Worm (Caenorhabditis elegans) whole organism, young adult: ENCODE results near the gene srv-29.
A peak's percentile ranks its signal among the peaks of the same experiment; 100 is the strongest.

Experiments used
- F37B4.10 ChIP-seq: fragments of 200-800 bp; sonication (Bioruptor generic); IDR thresholded peaks from 2 replicates; pipeline ENCODE4 v1.3.6; 2022; ENCODE audit warnings: missing genetic modification characterization, missing compliant biosample characterization
- F39B2.1 ChIP-seq: fragments of 200-800 bp; sonication (Bioruptor generic); IDR thresholded peaks from 2 replicates; pipeline ENCODE4 v1.3.6; 2022; ENCODE audit warnings: missing genetic modification reagents, missing genetic modification characterization, missing compliant biosample characterization
- T07F8.4 ChIP-seq: sonication (generic microtip); optimal IDR thresholded peaks from 2 replicates; lab custom pipeline; 2016; ENCODE audit warnings: mild to moderate bottlenecking, missing genetic modification characterization, moderate library complexity, missing compliant biosample characterization
- aptf-2 ChIP-seq: fragments of 200-800 bp; sonication (Bioruptor generic); conservative IDR thresholded peaks from 2 replicates; pipeline ENCODE4 v1.3.6; 2022; ENCODE audit warnings: missing genetic modification reagents, missing genetic modification characterization, missing compliant biosample characterization
- athp-1 ChIP-seq: sonication (generic microtip); optimal IDR thresholded peaks from 2 replicates; lab custom pipeline; 2017; ENCODE audit warnings: mild to moderate bottlenecking, missing genetic modification characterization, missing compliant biosample characterization
- attf-6 ChIP-seq: fragments of 200-800 bp; sonication (Bioruptor generic); IDR thresholded peaks from 2 replicates; pipeline ENCODE4 v1.3.6; 2022; ENCODE audit warnings: missing genetic modification reagents, missing genetic modification characterization, missing compliant biosample characterization
- bed-2 ChIP-seq: fragments of 200-800 bp; sonication (Bioruptor generic); IDR thresholded peaks from 2 replicates; pipeline ENCODE4 v1.3.6; 2022; ENCODE audit warnings: missing genetic modification reagents, missing genetic modification characterization, missing compliant biosample characterization
- ceh-79 ChIP-seq: sonication (generic microtip); optimal IDR thresholded peaks from 2 replicates; lab custom pipeline; 2017; ENCODE audit warnings: mild to moderate bottlenecking, missing genetic modification characterization, missing compliant biosample characterization
- chd-7 ChIP-seq: sonication (generic microtip); optimal IDR thresholded peaks from 2 replicates; lab custom pipeline; 2016; ENCODE audit warnings: mild to moderate bottlenecking, missing genetic modification characterization, moderate library complexity, missing compliant biosample characterization
- egl-44 ChIP-seq: fragments of 200-800 bp; sonication (Bioruptor generic); IDR thresholded peaks from 2 replicates; pipeline ENCODE4 v1.3.6; 2022; ENCODE audit warnings: missing genetic modification reagents, missing genetic modification characterization, missing compliant biosample characterization
- hsf-1 ChIP-seq: fragments of 200-800 bp; sonication (Bioruptor generic); IDR thresholded peaks from 2 replicates; pipeline ENCODE4 v1.3.6; 2022; ENCODE audit warnings: missing genetic modification reagents, missing genetic modification characterization, missing compliant biosample characterization
- lin-40 ChIP-seq: sonication (generic microtip); optimal IDR thresholded peaks from 2 replicates; lab custom pipeline; 2016; ENCODE audit warnings: missing genetic modification characterization, mild to moderate bottlenecking, missing compliant biosample characterization, missing genotype, missing genetic modification reagents
- lsl-1 ChIP-seq: fragments of 200-800 bp; sonication (Bioruptor generic); optimal IDR thresholded peaks from 2 replicates; lab custom pipeline; 2018; ENCODE audit warnings: mild to moderate bottlenecking, missing genetic modification characterization, moderate library complexity, missing compliant biosample characterization
- madf-6 ChIP-seq: fragments of 200-800 bp; sonication (Bioruptor generic); IDR thresholded peaks from 2 replicates; pipeline ENCODE4 v1.3.6; 2022; ENCODE audit warnings: missing genetic modification reagents, missing genetic modification characterization, missing compliant biosample characterization
- nfya-2 ChIP-seq: fragments of 200-800 bp; sonication (Bioruptor generic); IDR thresholded peaks from 2 replicates; pipeline ENCODE4 v1.3.6; 2022; ENCODE audit warnings: missing genetic modification reagents, missing genetic modification characterization, missing compliant biosample characterization
- nfyb-1 ChIP-seq: fragments of 200-800 bp; sonication (Bioruptor generic); IDR thresholded peaks from 2 replicates; pipeline ENCODE4 v1.3.6; 2022; ENCODE audit warnings: missing genetic modification reagents, missing genetic modification characterization, missing compliant biosample characterization
- nhr-80 ChIP-seq: sonication (generic microtip); optimal IDR thresholded peaks from 2 replicates; lab custom pipeline; 2016; ENCODE audit warnings: missing genetic modification characterization, missing compliant biosample characterization
- sdz-38 ChIP-seq: sonication (generic microtip); optimal IDR thresholded peaks from 2 replicates; lab custom pipeline; 2016; ENCODE audit warnings: missing genotype, missing genetic modification characterization, missing compliant biosample characterization
- snpc-1.1 ChIP-seq: sonication (generic microtip); optimal IDR thresholded peaks from 2 replicates; lab custom pipeline; 2017; ENCODE audit warnings: missing genetic modification characterization, mild to moderate bottlenecking, missing compliant biosample characterization, antibody characterized with exemption, moderate library complexity, missing genotype, missing genetic modification reagents; ENCODE audit not compliant: insufficient read depth
- snpc-4 ChIP-seq, 5 experiments: fragments of 150-350 bp in 1 of 5; sonication (generic microtip) in 4 of 5; optimal IDR thresholded peaks; 2 replicates each; lab custom pipeline; 2014 to 2018; ENCODE audit warnings: missing genetic modification characterization in 5 of 5, missing biosample characterization in 3 of 5, antibody characterized with exemption in 2 of 5, mild to moderate bottlenecking in 2 of 5, missing compliant biosample characterization in 2 of 5, missing genotype in 2 of 5, moderate library complexity in 2 of 5, missing genetic modification reagents in 1 of 5
- tbp1 ChIP-seq: fragments of 200-800 bp; sonication (Bioruptor generic); optimal IDR thresholded peaks from 2 replicates; lab custom pipeline; 2018; ENCODE audit warnings: mild to moderate bottlenecking, missing genetic modification characterization, missing compliant biosample characterization

Gene srv-29

DNA sequence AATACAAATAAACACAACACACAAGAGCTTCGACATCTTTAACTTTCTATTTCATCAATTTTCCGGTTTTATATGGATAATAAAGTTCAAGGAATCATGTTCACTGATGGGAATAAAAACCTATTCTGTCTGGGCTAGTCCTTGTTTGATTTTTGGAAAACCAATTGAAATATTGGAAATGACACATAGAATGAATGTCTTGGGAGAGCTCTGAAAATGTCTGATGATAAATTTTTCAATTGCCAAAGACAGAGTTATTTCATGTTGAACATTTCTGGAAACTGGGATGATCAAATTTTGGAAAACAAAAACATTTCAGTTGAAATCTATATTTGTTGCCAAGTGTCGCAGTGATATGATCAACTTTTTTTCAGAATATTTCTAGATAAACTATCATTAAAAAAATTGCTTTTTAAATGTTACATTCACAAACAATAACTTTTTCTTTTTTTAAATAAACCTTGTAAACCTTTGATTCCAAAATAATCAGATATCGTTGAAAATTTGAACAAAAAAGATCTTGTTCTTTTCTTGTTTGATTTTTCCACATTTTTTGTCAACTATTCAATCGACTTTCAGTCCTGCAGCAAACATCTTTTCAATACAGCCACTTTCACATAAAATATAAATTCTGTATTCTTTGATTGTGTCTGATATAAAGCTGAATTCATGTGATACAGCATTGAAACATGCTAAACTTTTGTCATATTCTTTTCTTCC lies 28.7 kb downstream of the srv-29 start, which contains the start of the genes F58F9.6 and F58F9.8:
TSS of gene F58F9.6 (minus strand) at position 101 of the 720 bp plus-strand sequence.
TSS of gene F58F9.8 (plus strand) at position 670 of the 720 bp plus-strand sequence.
- TF ChIP-seq sdz-38 (tag; lab: Kevin White, UChicago) (no peak), ceh-79 (tag; lab: Kevin White, UChicago) (no peak)

DNA sequence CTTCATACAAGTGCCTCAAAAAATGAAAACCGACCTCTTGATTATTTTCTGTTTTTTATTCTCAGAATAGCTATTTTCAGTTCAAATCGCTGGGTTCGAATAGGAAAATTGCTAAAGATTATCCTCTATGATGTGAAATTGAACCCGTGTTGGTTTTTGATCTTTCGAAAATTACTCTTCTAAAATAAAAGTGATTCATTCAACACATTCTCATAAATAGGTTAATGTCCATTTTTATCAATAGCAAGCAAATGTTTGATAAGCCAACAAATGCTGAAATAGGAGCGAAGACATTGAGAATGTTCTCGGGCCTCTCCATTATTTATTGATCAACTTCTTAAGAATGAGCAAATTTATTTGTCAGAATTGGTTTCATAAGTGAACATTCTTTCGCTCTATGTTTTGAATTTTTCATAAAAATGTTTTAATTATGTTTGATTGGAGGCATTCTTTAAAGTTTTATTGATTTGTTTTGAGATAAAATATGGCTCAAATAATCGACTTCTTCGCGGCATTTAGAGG lies 33.6 kb downstream of the srv-29 start, which contains the start of gene F58F9.3:
TSS of gene F58F9.3 (plus strand) at position 472 of the 522 bp plus-strand sequence.
- TF ChIP-seq attf-6 (no peak), tbp1 (GFP tag; lab: Kevin White, UChicago) (no peak), snpc-4 (GFP tag; optimal IDR thresholded peaks at IDR 0.05; lab: Kevin White, UChicago) (no peak), snpc-4 (tag; optimal IDR thresholded peaks at IDR 0.05; lab: Kevin White, UChicago) (no peak), athp-1 (tag; lab: Kevin White, UChicago) (no peak), nhr-80 (tag; lab: Kevin White, UChicago) (peak; percentile 37), nfya-2 (GFP tag; lab: Robert Waterston, UW) (no peak)

DNA sequence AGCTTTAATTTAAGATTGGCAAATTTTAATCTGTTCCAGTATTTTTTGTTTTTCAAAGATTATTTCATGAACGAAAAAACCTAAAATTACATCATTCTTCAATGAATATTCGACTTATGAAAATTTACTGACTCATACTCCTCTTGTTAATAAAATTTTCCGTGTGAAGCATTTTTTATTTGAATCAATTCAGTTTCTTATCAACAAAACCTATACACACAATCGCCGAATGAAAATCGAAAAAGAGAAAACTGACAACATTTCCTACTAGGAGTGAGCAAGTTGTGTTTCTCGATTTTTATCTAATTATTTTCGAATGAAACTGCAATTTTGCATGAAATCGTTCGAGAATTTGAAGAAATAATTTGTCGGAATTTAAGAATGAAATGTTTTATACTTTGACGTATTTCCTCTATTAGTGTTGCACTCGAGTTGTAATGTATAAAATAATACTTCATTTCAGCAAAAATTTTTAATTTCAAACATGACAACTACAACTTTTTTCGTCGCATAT lies 35.8 kb downstream of the srv-29 start, which contains the start of gene F58F9.4:
TSS of gene F58F9.4 (plus strand) at position 464 of the 514 bp plus-strand sequence.
- TF ChIP-seq nhr-80 (tag; lab: Kevin White, UChicago) (peak; percentile 37), F37B4.10 (GFP tag; lab: Robert Waterston, UW) (no peak)
- TF ChIP-seq, all 124 proteins: peak for 1

DNA sequence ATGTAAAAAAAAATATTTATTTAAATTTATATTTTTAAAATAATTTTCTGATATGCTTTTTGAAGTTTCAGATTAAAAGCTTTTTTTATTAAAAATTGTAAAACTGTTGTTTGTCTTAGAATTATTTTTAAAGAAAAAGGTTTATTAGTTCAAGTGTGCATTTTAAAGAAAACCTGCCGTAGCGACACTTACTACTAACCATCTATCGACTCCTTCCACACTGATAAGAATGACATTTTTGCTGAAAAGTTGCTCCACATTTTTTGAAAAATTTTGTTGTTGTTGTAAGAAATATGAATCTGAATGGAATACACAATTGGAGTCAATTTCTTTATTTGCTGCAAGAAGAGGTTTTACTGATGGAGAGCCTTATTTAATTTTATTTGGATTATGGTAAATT lies 38.4 kb downstream of the srv-29 start, which contains the start of gene C49A9.1:
TSS of gene C49A9.1 (plus strand) at position 217 of the 400 bp plus-strand sequence.
- TF ChIP-seq nhr-80 (tag; lab: Kevin White, UChicago) (peak; percentile 19), aptf-2 (GFP tag; lab: Robert Waterston, UW) (no peak)

DNA sequence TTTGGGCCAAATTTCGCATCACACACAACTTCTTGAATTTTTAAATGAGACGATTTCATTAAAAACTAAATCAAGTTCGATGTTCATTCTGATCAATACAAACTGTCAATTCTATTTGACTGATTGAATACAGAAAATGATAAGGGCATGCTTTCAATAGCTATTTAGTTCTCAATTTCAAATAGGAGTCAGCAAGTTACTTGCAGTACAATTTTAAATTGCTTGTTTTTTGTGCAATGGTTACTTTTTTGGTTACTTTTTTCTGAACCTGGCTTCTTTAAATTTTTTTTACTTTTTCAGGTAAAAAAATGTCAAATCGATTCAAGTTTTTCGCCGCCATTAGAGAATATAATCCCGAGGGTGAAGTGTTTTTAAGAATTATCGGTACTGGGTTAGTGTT lies 41.3 kb downstream of the srv-29 start, which contains the start of gene C49A9.2:
TSS of gene C49A9.2 (plus strand) at position 301 of the 400 bp plus-strand sequence.
- TF ChIP-seq lsl-1 (GFP tag; lab: Kevin White, UChicago): no peak
- TF ChIP-seq nhr-80 (tag; lab: Kevin White, UChicago): peak; percentile 38

DNA sequence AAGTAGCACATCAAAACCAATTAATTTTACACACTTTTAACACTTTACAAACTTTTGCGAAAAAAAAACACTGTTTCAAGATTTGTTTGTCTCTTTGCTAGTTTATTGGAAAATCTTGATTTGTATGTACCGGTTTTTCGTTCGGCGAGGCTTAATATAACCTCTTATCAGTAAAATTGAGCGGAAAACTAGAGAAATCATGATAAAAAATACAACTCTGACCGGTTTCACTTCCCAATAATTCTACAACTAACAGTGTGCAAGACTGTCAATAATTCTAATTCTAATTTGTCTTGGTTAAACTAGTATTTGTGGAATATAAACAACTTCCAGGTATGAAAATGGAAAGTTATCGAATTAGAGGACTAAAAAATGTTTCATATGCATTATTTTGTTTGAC lies 44.5 kb downstream of the srv-29 start, which contains the start of gene C49A9.3:
TSS of gene C49A9.3 (plus strand) at position 212 of the 400 bp plus-strand sequence.
- no peak for TF ChIP-seq lin-40 (tag; lab: Kevin White, UChicago)
- peak; percentile 64 for TF ChIP-seq nhr-80 (tag; lab: Kevin White, UChicago)
- no peak for TF ChIP-seq chd-7 (tag; lab: Kevin White, UChicago)
- no peak for TF ChIP-seq hsf-1
- TF ChIP-seq athp-1 (tag; lab: Kevin White, UChicago): no peak
- TF ChIP-seq lsl-1 (GFP tag; lab: Kevin White, UChicago): no peak
- no peak for TF ChIP-seq nfyb-1 (GFP tag; lab: Robert Waterston, UW)

DNA sequence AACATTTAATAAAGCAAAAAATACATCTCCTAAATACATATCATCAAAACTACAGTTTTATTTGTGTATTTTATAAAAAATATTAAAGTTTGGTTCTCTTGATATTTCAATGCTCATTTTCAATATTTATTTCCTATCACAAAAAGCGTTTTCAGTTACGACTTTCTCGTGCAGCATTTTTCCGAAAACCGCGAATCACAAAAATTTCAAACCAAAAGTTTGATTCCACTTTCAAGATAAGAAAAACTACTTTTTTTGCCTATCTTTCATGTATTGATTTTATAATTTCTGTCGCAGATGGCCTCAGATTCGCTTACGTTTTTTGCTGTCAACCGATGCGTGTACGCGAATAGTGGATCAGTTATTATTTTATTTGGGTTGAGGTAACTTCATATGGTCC lies 47.0 kb downstream of the srv-29 start, which contains the start of gene C49A9.4:
TSS of gene C49A9.4 (plus strand) at position 265 of the 400 bp plus-strand sequence.
- peak; percentile 58 for TF ChIP-seq nhr-80 (tag; lab: Kevin White, UChicago)
- TF ChIP-seq egl-44: no peak
- TF ChIP-seq snpc-1.1 (tag; lab: Kevin White, UChicago): no peak
- no peak for TF ChIP-seq athp-1 (tag; lab: Kevin White, UChicago)
- TF ChIP-seq madf-6 (GFP tag; lab: Robert Waterston, UW): no peak

DNA sequence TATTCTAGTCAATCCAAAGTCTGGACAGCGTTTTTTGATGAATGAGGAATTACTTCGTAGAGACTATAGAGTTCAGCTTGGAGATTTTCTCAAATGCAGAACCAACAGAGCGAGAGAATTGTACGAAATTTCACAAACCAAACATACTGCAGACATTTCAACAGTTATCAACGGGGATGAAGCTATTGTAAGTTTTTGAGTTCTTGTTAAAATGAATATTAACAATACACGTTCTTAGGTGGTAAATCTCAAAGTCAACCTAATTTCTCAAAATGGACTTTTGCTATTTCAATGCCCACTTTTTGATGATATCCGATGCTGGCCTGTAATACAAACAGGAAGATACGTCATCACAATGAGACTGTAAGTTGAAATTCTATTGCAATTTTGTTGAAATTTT lies 48.9 kb downstream of the srv-29 start:
- TF ChIP-seq T07F8.4 (tag; lab: Kevin White, UChicago) (no peak), nhr-80 (tag; lab: Kevin White, UChicago) (no peak), F39B2.1 (GFP tag; lab: Robert Waterston, UW) (no peak), bed-2 (no peak)
